Worm (Caenorhabditis elegans) whole organism, mixed stage, embryonic: Measurements from ENCODE around the gene W05H7.1.

Experiments used
- ham-2 ChIP-seq: fragments of 200-800 bp; sonication (Bioruptor generic); optimal IDR thresholded peaks from 2 replicates; lab custom pipeline; 2018; ENCODE audit warnings: mild to moderate bottlenecking, missing genetic modification characterization, missing compliant biosample characterization
- lsy-2 ChIP-seq: fragments of 150-350 bp; optimal IDR thresholded peaks from 2 replicates; lab custom pipeline; 2014; ENCODE audit warnings: missing biosample characterization, missing genetic modification characterization
- mab-5 ChIP-seq: fragments of 150-350 bp; optimal IDR thresholded peaks from 2 replicates; lab custom pipeline; 2014; ENCODE audit warnings: missing biosample characterization, missing genetic modification characterization
- mep-1 ChIP-seq: fragments of 150-350 bp; optimal IDR thresholded peaks from 2 replicates; lab custom pipeline; 2017; ENCODE audit warnings: missing biosample characterization, missing genetic modification reagents, missing genetic modification characterization, inconsistent platforms
- nhr-76 ChIP-seq: sonication (generic microtip); optimal IDR thresholded peaks from 2 replicates; lab custom pipeline; 2017; ENCODE audit warnings: missing biosample characterization, missing genetic modification characterization
- sem-2 ChIP-seq: fragments of 200-800 bp; sonication (Bioruptor generic); optimal IDR thresholded peaks from 2 replicates; lab custom pipeline; 2018; ENCODE audit warnings: mild to moderate bottlenecking, missing genetic modification characterization, missing compliant biosample characterization
- tbx-8 ChIP-seq: fragments of 200-800 bp; sonication (Bioruptor generic); optimal IDR thresholded peaks from 2 replicates; lab custom pipeline; 2018; ENCODE audit warnings: mild to moderate bottlenecking, missing genetic modification characterization, moderate library complexity, missing compliant biosample characterization
- ztf-11 ChIP-seq: fragments of 150-350 bp; optimal IDR thresholded peaks from 2 replicates; lab custom pipeline; 2014; ENCODE audit warnings: missing biosample characterization, missing genetic modification characterization

DNA sequence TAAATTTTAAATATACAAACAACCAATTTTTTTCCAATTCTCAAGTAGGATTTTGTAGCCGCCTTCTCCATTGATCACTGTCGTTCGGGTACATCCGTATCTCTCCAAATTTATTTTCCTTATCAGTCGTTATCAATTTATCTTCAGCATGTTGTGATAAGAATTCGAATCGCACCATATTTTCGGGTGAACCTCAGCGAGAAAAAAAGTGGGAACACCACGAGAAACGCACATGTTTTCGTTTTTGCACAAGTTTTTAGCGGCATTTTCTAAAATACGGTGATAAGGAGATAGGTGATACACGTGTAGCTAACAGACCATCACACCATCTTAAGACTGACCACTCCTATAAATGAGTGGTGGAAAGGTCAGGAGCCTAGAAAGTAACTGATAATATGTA is 27.4 kb downstream of the W05H7.1 start:
- TF ChIP-seq tbx-8 (GFP tag; lab: Kevin White, UChicago) (no peak), mab-5 (tag; lab: Kevin White, UChicago) (no peak), lsy-2 (tag; lab: Kevin White, UChicago) (no peak), ham-2 (no peak), sem-2 (GFP tag; lab: Kevin White, UChicago) (no peak), ztf-11 (tag; lab: Kevin White, UChicago) (no peak), nhr-76 (tag; lab: Kevin White, UChicago) (no peak), mep-1 (no peak)
